Fruit fly (Drosophila melanogaster): Measurements from ENCODE around the gene Alp12.
A peak's percentile ranks its signal among the peaks of the same experiment; 100 is the strongest.

The Alp12 gene

dm6 chr2L:19377129-19378083 is 46.4 kb upstream of the Alp12 start (continued):
- TF ChIP-seq Optix (GFP tag; IDR thresholded peaks at IDR 0.05) (no peak), Rfx (GFP tag; IDR thresholded peaks at IDR 0.05) (0 out of 2 replicates have a peak, but pooled peaks have one; percentile 9), sd (tag; optimal IDR thresholded peaks at IDR 0.05) (no peak), CG10654 (GFP tag; optimal IDR thresholded peaks at IDR 0.05) (peak; percentile 21), lola (GFP tag; optimal IDR thresholded peaks at IDR 0.05) (peak in 1 of 3 experiments; percentile 68), pan (optimal IDR thresholded peaks at IDR 0.05) (no peak), pan (GFP tag; optimal IDR thresholded peaks at IDR 0.05 in 1 of 2, IDR thresholded peaks at IDR 0.05 in 1 of 2) (peak in 1 of 2 experiments; percentile 44), al (GFP tag; IDR thresholded peaks at IDR 0.05) (no peak), pita (GFP tag; optimal IDR thresholded peaks at IDR 0.05) (no peak), az2 (GFP tag; optimal IDR thresholded peaks at IDR 0.05) (peak; percentile 54), lab (GFP tag; optimal IDR thresholded peaks at IDR 0.05) (peak; percentile 53), eve (GFP tag; optimal IDR thresholded peaks at IDR 0.05) (peak in 1 of 2 experiments; percentile 1), Usf (GFP tag; optimal IDR thresholded peaks at IDR 0.05) (no peak), grau (tag; optimal IDR thresholded peaks at IDR 0.05) (peak; percentile 52), CG3065 (GFP tag; optimal IDR thresholded peaks at IDR 0.05) (no peak), Myb (GFP tag; optimal IDR thresholded peaks at IDR 0.05) (no peak), CG9932 (GFP tag; IDR thresholded peaks at IDR 0.05) (no peak), row (GFP tag; IDR thresholded peaks at IDR 0.05) (peak; percentile 74), CG13296 (GFP tag; optimal IDR thresholded peaks at IDR 0.05) (no peak), CG14441 (GFP tag; IDR thresholded peaks at IDR 0.05) (no peak), CG5245 (GFP tag; optimal IDR thresholded peaks at IDR 0.05) (no peak), Bgb (GFP tag; IDR thresholded peaks at IDR 0.05; ENCODE audit: partially characterized antibody) (no peak), CG33213 (GFP tag; optimal IDR thresholded peaks at IDR 0.05) (no peak), CG17359 (tag; optimal IDR thresholded peaks at IDR 0.05) (peak; percentile 64), BEAF-32 (GFP tag; optimal IDR thresholded peaks at IDR 0.05) (no peak), Atf6 (GFP tag; IDR thresholded peaks at IDR 0.05) (no peak), ato (GFP tag; IDR thresholded peaks at IDR 0.05; ENCODE audit: partially characterized antibody) (no peak), pros (GFP tag; optimal IDR thresholded peaks at IDR 0.05) (peak; percentile 71), Hand (GFP tag; optimal IDR thresholded peaks at IDR 0.05) (no peak), CG10543 (GFP tag; optimal IDR thresholded peaks at IDR 0.05) (no peak), ara (GFP tag; IDR thresholded peaks at IDR 0.05) (peak; percentile 79), onecut (GFP tag; IDR thresholded peaks at IDR 0.05) (peak; percentile 31; the same call in 1 of the 2 replicates), dati (GFP tag; IDR thresholded peaks at IDR 0.05) (no peak), CG2199 (GFP tag; IDR thresholded peaks at IDR 0.05) (no peak), Drgx (GFP tag; IDR thresholded peaks at IDR 0.05) (no peak), da (GFP tag; optimal IDR thresholded peaks at IDR 0.05) (no peak), Adf1 (GFP tag; IDR thresholded peaks at IDR 0.05) (no peak), Ada2b (GFP tag; IDR thresholded peaks at IDR 0.05) (0 out of 2 replicates have a peak, but pooled peaks have one; percentile 22), CG17912 (GFP tag; optimal IDR thresholded peaks at IDR 0.05) (no peak), CG8765 (GFP tag; IDR thresholded peaks at IDR 0.05) (peak; percentile 84), Hr39 (optimal IDR thresholded peaks at IDR 0.05) (no peak), mam (GFP tag; optimal IDR thresholded peaks at IDR 0.05) (peak; percentile 5), H15 (GFP tag; IDR thresholded peaks at IDR 0.05) (peak; percentile 48; the same call in 1 of the 3 replicates), CG9876 (GFP tag; optimal IDR thresholded peaks at IDR 0.05) (no peak), CG4404 (GFP tag; IDR thresholded peaks at IDR 0.05) (peak; percentile 73), CG3838 (GFP tag; optimal IDR thresholded peaks at IDR 0.05) (no peak), CG4282 (GFP tag; optimal IDR thresholded peaks at IDR 0.05) (no peak), HLH54F (GFP tag; optimal IDR thresholded peaks at IDR 0.05) (no peak), hbn (GFP tag; IDR thresholded peaks at IDR 0.05; ENCODE audit: partially characterized antibody) (no peak), tin (GFP tag; optimal IDR thresholded peaks at IDR 0.05) (peak; percentile 47)

All from whole organism, embryonic.